Worm (Caenorhabditis elegans) whole organism, L3 larva: ENCODE measurements around the gene T26H5.10.

Experiments
- ZK546.5 ChIP-seq: sonication (generic microtip); optimal IDR thresholded peaks from 2 replicates; lab custom pipeline; 2017; ENCODE audit warnings: missing biosample characterization, missing genetic modification characterization
- aly-2 ChIP-seq: fragments of 150-350 bp; optimal IDR thresholded peaks from 2 replicates; lab custom pipeline; 2014; ENCODE audit warnings: missing biosample characterization, missing genetic modification characterization
- ama-1 ChIP-seq: fragments of 150-350 bp; optimal IDR thresholded peaks from 2 replicates; lab custom pipeline; 2018
- ceh-28 ChIP-seq: fragments of 150-350 bp; optimal IDR thresholded peaks from 2 replicates; lab custom pipeline; 2014; ENCODE audit warnings: missing biosample characterization, missing genetic modification reagents, missing genetic modification characterization
- ceh-9 ChIP-seq: sonication (generic microtip); optimal IDR thresholded peaks from 2 replicates; lab custom pipeline; 2018; ENCODE audit warnings: missing biosample characterization, missing genetic modification characterization
- daf-12 ChIP-seq: fragments of 150-350 bp; optimal IDR thresholded peaks from 2 replicates; lab custom pipeline; 2014; ENCODE audit warnings: missing biosample characterization, missing genetic modification reagents, missing genetic modification characterization
- egl-27 ChIP-seq: sonication (generic microtip); optimal IDR thresholded peaks from 4 replicates; lab custom pipeline; 2017; ENCODE audit warnings: missing biosample characterization, missing genetic modification reagents, missing genetic modification characterization
- elt-1 ChIP-seq: fragments of 150-350 bp; optimal IDR thresholded peaks from 2 replicates; lab custom pipeline; 2014; ENCODE audit warnings: missing biosample characterization, missing genetic modification characterization
- elt-2 ChIP-seq: sonication (generic microtip); optimal IDR thresholded peaks from 2 replicates; lab custom pipeline; 2016; ENCODE audit warnings: missing genetic modification reagents, mild to moderate bottlenecking, missing genetic modification characterization, missing compliant biosample characterization
- eor-1 ChIP-seq, 2 experiments: fragments of 150-350 bp; optimal IDR thresholded peaks; 2 replicates each; lab custom pipeline; 2014 to 2018; ENCODE audit warnings: missing biosample characterization in 2 of 2, missing genetic modification characterization in 2 of 2
- fkh-10 ChIP-seq: sonication (generic microtip); optimal IDR thresholded peaks from 2 replicates; lab custom pipeline; 2017; ENCODE audit warnings: missing biosample characterization, missing genetic modification reagents, missing genetic modification characterization
- fkh-2 ChIP-seq: fragments of 150-350 bp; optimal IDR thresholded peaks from 2 replicates; lab custom pipeline; 2014; ENCODE audit warnings: missing biosample characterization, missing genetic modification reagents, missing genetic modification characterization
- fos-1 ChIP-seq: fragments of 150-350 bp; optimal IDR thresholded peaks from 2 replicates; lab custom pipeline; 2014; ENCODE audit warnings: missing biosample characterization, missing genetic modification characterization
- hmg-11 ChIP-seq: sonication (generic microtip); optimal IDR thresholded peaks from 2 replicates; lab custom pipeline; 2016; ENCODE audit warnings: missing genetic modification characterization, missing compliant biosample characterization
- jun-1 ChIP-seq: fragments of 150-350 bp; optimal IDR thresholded peaks from 2 replicates; lab custom pipeline; 2014; ENCODE audit warnings: missing biosample characterization, missing genetic modification reagents, missing genetic modification characterization
- lin-15B ChIP-seq: fragments of 150-350 bp; optimal IDR thresholded peaks from 2 replicates; lab custom pipeline; 2014; ENCODE audit warnings: missing biosample characterization, missing genetic modification characterization
- lin-39 ChIP-seq: fragments of 150-350 bp; optimal IDR thresholded peaks from 2 replicates; lab custom pipeline; 2018; ENCODE audit warnings: missing biosample characterization, missing genetic modification reagents, missing genetic modification characterization
- mdl-1 ChIP-seq: fragments of 150-350 bp; optimal IDR thresholded peaks from 2 replicates; lab custom pipeline; 2014; ENCODE audit warnings: missing biosample characterization, missing genetic modification characterization
- nfya-1 ChIP-seq: sonication (generic microtip); optimal IDR thresholded peaks from 2 replicates; lab custom pipeline; 2017; ENCODE audit warnings: missing genetic modification characterization, mild to moderate bottlenecking, missing compliant biosample characterization, antibody characterized with exemption, moderate library complexity; ENCODE audit not compliant: insufficient read depth
- nhr-12 ChIP-seq: fragments of 150-350 bp; optimal IDR thresholded peaks from 2 replicates; lab custom pipeline; 2014; ENCODE audit warnings: missing biosample characterization, missing genetic modification characterization
- nhr-23 ChIP-seq: fragments of 150-350 bp; optimal IDR thresholded peaks from 2 replicates; lab custom pipeline; 2014; ENCODE audit warnings: missing biosample characterization, missing genetic modification reagents, missing genetic modification characterization
- nhr-237 ChIP-seq: fragments of 150-350 bp; optimal IDR thresholded peaks from 2 replicates; lab custom pipeline; 2014; ENCODE audit warnings: missing biosample characterization, missing genetic modification characterization
- nhr-25 ChIP-seq: sonication (generic microtip); optimal IDR thresholded peaks from 2 replicates; lab custom pipeline; 2017; ENCODE audit warnings: missing biosample characterization, missing genetic modification characterization
- nhr-28 ChIP-seq: fragments of 150-350 bp; optimal IDR thresholded peaks from 2 replicates; lab custom pipeline; 2014; ENCODE audit warnings: missing biosample characterization, missing genetic modification characterization
- nhr-67 ChIP-seq: fragments of 150-350 bp; optimal IDR thresholded peaks from 2 replicates; lab custom pipeline; 2014; ENCODE audit warnings: missing biosample characterization, missing genetic modification characterization
- nhr-76 ChIP-seq: fragments of 150-350 bp; sonication (generic microtip); optimal IDR thresholded peaks from 5 replicates; lab custom pipeline; 2014; ENCODE audit warnings: missing biosample characterization, missing genetic modification characterization
- nhr-77 ChIP-seq: fragments of 150-350 bp; optimal IDR thresholded peaks from 2 replicates; lab custom pipeline; 2014; ENCODE audit warnings: missing biosample characterization, missing genetic modification characterization
- pha-4 ChIP-seq: fragments of 150-350 bp; optimal IDR thresholded peaks from 2 replicates; lab custom pipeline; 2014; ENCODE audit warnings: missing biosample characterization, missing genetic modification reagents, missing genetic modification characterization
- pqm-1 ChIP-seq: fragments of 150-350 bp; optimal IDR thresholded peaks from 2 replicates; lab custom pipeline; 2017; ENCODE audit warnings: missing biosample characterization, missing genetic modification characterization, inconsistent platforms
- skn-1 ChIP-seq: fragments of 150-350 bp; optimal IDR thresholded peaks from 2 replicates; lab custom pipeline; 2014; ENCODE audit warnings: missing biosample characterization, missing genetic modification characterization
- tbx-2 ChIP-seq: sonication (generic microtip); optimal IDR thresholded peaks from 2 replicates; lab custom pipeline; 2016; ENCODE audit warnings: mild to moderate bottlenecking, missing genetic modification characterization, missing compliant biosample characterization
- unc-39 ChIP-seq: sonication (generic microtip); optimal IDR thresholded peaks from 4 replicates; lab custom pipeline; 2017; ENCODE audit warnings: missing biosample characterization, missing genetic modification characterization
- unc-62 ChIP-seq: fragments of 150-350 bp; sonication (generic microtip); optimal IDR thresholded peaks from 4 replicates; lab custom pipeline; 2014; ENCODE audit warnings: missing biosample characterization, missing genetic modification reagents, missing genetic modification characterization
- zag-1 ChIP-seq: fragments of 150-350 bp; optimal IDR thresholded peaks from 2 replicates; lab custom pipeline; 2014; ENCODE audit warnings: missing biosample characterization, missing genetic modification characterization
- ztf-11 ChIP-seq: fragments of 150-350 bp; optimal IDR thresholded peaks from 2 replicates; lab custom pipeline; 2014; ENCODE audit warnings: missing biosample characterization, missing genetic modification characterization

T26H5.10 gene

DNA sequence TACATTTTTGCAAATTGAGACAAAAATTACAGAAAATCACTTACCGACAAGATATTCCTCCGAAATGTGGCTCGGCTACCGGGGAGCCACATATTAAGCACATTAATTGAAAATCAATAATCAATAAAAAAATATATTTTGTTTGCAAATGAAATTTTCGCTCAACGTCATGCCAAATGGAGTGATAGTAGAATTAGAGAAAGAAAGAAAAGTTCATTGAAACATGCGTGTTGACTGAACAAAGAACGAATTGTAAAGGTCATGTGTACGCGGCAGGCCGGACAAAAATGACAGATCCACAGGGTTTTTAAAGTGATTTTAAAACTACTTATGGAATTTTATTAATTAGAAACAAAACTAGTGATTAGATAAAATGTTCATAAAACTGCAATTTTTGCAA lies 40.0 kb upstream of the T26H5.10 start:
- TF ChIP-seq eor-1 (tag; optimal IDR thresholded peaks at IDR 0.05; lab: Kevin White, UChicago) (no peak), nhr-67 (tag; lab: Kevin White, UChicago) (no peak), aly-2 (no peak), skn-1 (tag; lab: Kevin White, UChicago) (no peak), ceh-28 (peak; percentile 58), nhr-237 (no peak), pha-4 (tag; lab: Kevin White, UChicago) (peak; percentile 72), jun-1 (tag; lab: Kevin White, UChicago) (peak; percentile 25), elt-2 (peak; percentile 25), tbx-2 (tag; lab: Kevin White, UChicago) (no peak), pqm-1 (tag; lab: Kevin White, UChicago) (peak; percentile 30)

DNA sequence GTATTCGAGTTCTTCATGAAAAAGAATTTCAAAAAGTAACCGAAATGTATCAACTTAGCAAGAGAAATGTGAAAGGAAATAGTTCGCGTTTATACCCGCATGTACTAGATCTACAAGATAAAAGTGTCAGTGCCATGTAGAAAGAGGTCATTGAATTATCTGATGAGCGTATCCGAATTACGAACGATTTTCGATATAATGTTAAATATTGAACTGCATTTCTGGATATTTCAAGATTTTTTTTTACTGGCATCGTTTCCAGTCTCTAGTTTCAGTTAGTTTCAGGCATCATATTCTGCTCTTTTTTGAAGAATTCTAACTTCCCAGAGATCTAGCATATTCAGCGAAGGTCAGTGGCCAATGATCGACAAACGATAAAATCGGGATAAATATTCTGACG lies 37.8 kb upstream of the T26H5.10 start, which contains the start of gene nhr-150:
Gene nhr-150, minus strand, starts transcription at position 92 of the 400 bp plus-strand sequence.
- TF ChIP-seq elt-1 (tag; lab: Kevin White, UChicago) (peak; percentile 34), ztf-11 (no peak), elt-2 (no peak), jun-1 (tag; lab: Kevin White, UChicago) (no peak), ama-1 (lab: Kevin White, UChicago) (no peak), pqm-1 (tag; lab: Kevin White, UChicago) (no peak)

DNA sequence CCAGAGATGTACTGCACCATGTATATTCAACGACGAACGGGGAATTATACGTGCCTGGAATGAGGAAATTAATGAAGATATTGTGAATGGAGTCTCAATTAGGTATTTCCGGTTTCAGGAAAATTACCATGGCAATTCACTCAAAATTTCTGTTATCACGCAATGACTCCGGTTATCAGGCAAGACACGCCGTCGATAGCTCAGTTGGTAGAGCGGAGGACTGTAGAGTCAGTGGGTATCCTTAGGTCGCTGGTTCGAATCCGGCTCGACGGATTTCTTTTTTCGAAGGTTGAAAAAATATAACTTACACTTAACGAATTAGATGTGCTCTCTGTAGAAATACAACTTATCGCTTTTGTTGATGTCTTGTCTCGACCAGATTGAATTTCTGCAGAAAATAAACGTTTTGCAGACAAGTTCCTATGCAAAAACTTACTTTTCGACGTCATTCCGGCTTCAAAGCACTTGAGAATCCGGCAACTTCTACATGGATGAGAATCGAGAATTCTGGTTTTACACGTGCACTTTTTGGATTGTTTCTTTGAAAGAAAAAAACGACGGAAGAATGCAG lies 37.0 kb upstream of the T26H5.10 start:
- TF ChIP-seq egl-27 (tag; lab: Kevin White, UChicago) (no peak), unc-62 (GFP tag; lab: Kevin White, UChicago) (no peak), nhr-77 (no peak), nhr-23 (no peak), ceh-28 (no peak), elt-2 (peak; percentile 33), zag-1 (tag; lab: Kevin White, UChicago) (no peak), tbx-2 (tag; lab: Kevin White, UChicago) (no peak), pqm-1 (tag; lab: Kevin White, UChicago) (peak; percentile 1)
- TF ChIP-seq, all 47 proteins: peak for 2

DNA sequence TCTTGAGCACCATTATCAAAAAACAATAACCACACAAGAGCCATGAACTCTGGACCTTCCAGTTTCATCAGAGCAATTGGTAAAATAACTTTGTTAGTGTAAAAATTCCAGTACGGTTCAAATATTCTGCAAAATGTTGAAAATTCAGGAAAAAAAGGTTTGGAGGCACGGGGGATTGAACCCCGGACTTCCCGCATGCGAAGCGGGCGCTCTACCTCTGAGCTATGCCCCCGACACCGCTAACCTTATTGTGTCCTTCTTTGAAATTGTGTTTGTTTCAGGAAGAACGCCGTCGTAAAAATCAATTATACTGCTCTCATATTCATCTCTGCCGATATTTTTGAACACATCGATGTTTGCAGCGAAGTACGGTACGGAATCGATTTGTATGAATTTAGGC lies 36.2 kb upstream of the T26H5.10 start:
- no peak for TF ChIP-seq pha-4 (tag; lab: Kevin White, UChicago)
- TF ChIP-seq mdl-1 (tag; lab: Kevin White, UChicago) = no peak
- TF ChIP-seq unc-39 = no peak
- no peak for TF ChIP-seq fos-1 (tag; lab: Kevin White, UChicago)
- TF ChIP-seq lin-15B (tag; lab: Kevin White, UChicago) = no peak
- no peak for TF ChIP-seq lin-39 (tag; lab: Kevin White, UChicago)
- TF ChIP-seq nhr-28 (tag; lab: Kevin White, UChicago) = no peak
- no peak for TF ChIP-seq nhr-76 (tag; lab: Kevin White, UChicago)
- no peak for TF ChIP-seq hmg-11 (tag; lab: Kevin White, UChicago)
- TF ChIP-seq daf-12 = no peak
- TF ChIP-seq nhr-77 = no peak
- TF ChIP-seq ama-1 (lab: Kevin White, UChicago) = no peak
- TF ChIP-seq tbx-2 (tag; lab: Kevin White, UChicago) = no peak
- no peak for TF ChIP-seq unc-62 (GFP tag; lab: Kevin White, UChicago)
- no peak for TF ChIP-seq nhr-12 (tag; lab: Kevin White, UChicago)
- no peak for TF ChIP-seq jun-1 (tag; lab: Kevin White, UChicago)

DNA sequence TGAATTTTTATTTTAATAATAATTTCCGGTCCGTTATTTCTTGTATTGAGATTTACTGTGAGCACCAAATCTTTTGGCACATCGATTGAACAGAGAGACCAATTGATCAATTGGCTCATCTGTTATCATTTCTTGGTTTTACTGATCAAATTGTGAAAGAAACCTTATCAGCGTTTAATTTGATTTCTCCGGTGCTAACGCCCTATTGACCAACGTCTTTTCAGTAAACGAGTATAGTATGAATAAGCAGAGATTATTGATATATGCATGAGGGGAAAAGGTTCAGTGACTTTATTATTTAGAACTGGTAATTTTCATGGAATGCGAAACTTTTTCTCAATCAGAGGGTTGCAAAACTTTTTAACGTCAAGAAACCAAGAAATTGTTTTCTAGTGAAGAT lies 35.5 kb upstream of the T26H5.10 start:
- TF ChIP-seq nhr-12 (tag; lab: Kevin White, UChicago) (no peak), pqm-1 (tag; lab: Kevin White, UChicago) (peak; percentile 68), ceh-9 (tag; lab: Kevin White, UChicago) (no peak), elt-2 (peak; percentile 45)

DNA sequence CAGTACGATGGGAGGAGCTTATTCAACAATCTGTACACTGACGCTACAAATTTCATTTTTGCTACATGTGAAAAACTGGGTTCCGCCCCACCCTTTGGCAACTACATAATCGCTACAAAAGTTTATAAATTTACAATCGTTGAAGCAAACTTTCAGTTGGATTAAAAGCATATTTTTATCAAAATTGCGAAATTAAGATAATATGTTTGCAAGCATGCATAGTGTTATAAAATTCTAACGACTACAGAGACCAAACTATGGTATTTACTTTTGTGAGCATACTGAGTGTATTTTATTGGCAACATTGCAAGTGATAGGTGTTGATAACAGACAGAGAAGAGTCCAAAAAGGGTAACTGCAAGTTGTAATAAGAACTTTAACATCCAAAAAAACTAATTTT lies 35.0 kb upstream of the T26H5.10 start, which contains the start of gene C06B8.2:
Gene C06B8.2, minus strand, starts transcription at position 153 of the 400 bp plus-strand sequence.
- peak; percentile 52 for TF ChIP-seq pha-4 (tag; lab: Kevin White, UChicago)
- no peak for TF ChIP-seq nfya-1 (tag; lab: Kevin White, UChicago)
- TF ChIP-seq fkh-10 (GFP tag; lab: Kevin White, UChicago) = no peak
- no peak for TF ChIP-seq ZK546.5
- TF ChIP-seq nhr-25 (tag; lab: Kevin White, UChicago) = no peak
- TF ChIP-seq nhr-237 = no peak
- no peak for TF ChIP-seq fkh-2 (tag; lab: Kevin White, UChicago)
- peak; percentile 54 for TF ChIP-seq pqm-1 (tag; lab: Kevin White, UChicago)
- no peak for TF ChIP-seq unc-62 (GFP tag; lab: Kevin White, UChicago)
- TF ChIP-seq elt-2 = peak; percentile 40
